Worm (Caenorhabditis elegans) whole organism, young adult: Measurements from ENCODE around the gene dnj-11.

Experiments used
- B0035.1 ChIP-seq: sonication (generic microtip); optimal IDR thresholded peaks from 2 replicates; lab custom pipeline; 2016; ENCODE audit warnings: missing genetic modification characterization, mild to moderate bottlenecking, missing compliant biosample characterization, missing genotype, missing genetic modification reagents
- B0336.3 ChIP-seq: fragments of 200-800 bp; sonication (Bioruptor generic); IDR thresholded peaks from 2 replicates; pipeline ENCODE4 v1.3.6; 2022; ENCODE audit warnings: missing genetic modification characterization, missing compliant biosample characterization
- C06A6.2 ChIP-seq: fragments of 200-800 bp; sonication (Bioruptor generic); conservative IDR thresholded peaks from 2 replicates; pipeline ENCODE4 v1.3.6; 2022; ENCODE audit warnings: missing genetic modification characterization, missing compliant biosample characterization
- C17E4.6 ChIP-seq: fragments of 200-800 bp; sonication (Bioruptor generic); IDR thresholded peaks from 2 replicates; pipeline ENCODE4 v1.3.6; 2022; ENCODE audit warnings: missing genetic modification reagents, missing genetic modification characterization, missing compliant biosample characterization
- F23B12.7 ChIP-seq: sonication (generic microtip); optimal IDR thresholded peaks from 2 replicates; lab custom pipeline; 2017; ENCODE audit warnings: missing genetic modification characterization, mild to moderate bottlenecking, missing compliant biosample characterization, antibody characterized with exemption, moderate library complexity; ENCODE audit not compliant: insufficient read depth
- F37B4.10 ChIP-seq: fragments of 200-800 bp; sonication (Bioruptor generic); IDR thresholded peaks from 2 replicates; pipeline ENCODE4 v1.3.6; 2022; ENCODE audit warnings: missing genetic modification characterization, missing compliant biosample characterization
- F57C9.4 ChIP-seq: sonication (generic microtip); optimal IDR thresholded peaks from 2 replicates; lab custom pipeline; 2017; ENCODE audit warnings: mild to moderate bottlenecking, missing genetic modification characterization, missing compliant biosample characterization
- K11D2.4 ChIP-seq: fragments of 200-800 bp; sonication (Bioruptor generic); IDR thresholded peaks from 2 replicates; pipeline ENCODE4 v1.3.6; 2022; ENCODE audit warnings: missing genetic modification reagents, missing genetic modification characterization, missing compliant biosample characterization
- T26A5.8 ChIP-seq: sonication (generic microtip); optimal IDR thresholded peaks from 2 replicates; lab custom pipeline; 2016; ENCODE audit warnings: missing genetic modification characterization, missing compliant biosample characterization
- atf-7 ChIP-seq: sonication (generic microtip); optimal IDR thresholded peaks from 2 replicates; lab custom pipeline; 2017; ENCODE audit warnings: mild to moderate bottlenecking, missing genetic modification characterization, missing compliant biosample characterization
- attf-6 ChIP-seq: fragments of 200-800 bp; sonication (Bioruptor generic); IDR thresholded peaks from 2 replicates; pipeline ENCODE4 v1.3.6; 2022; ENCODE audit warnings: missing genetic modification reagents, missing genetic modification characterization, missing compliant biosample characterization
- cebp-1 ChIP-seq, 2 experiments: fragments of 200-800 bp in 1 of 2; sonication (Bioruptor generic) in 1 of 2; sonication (generic microtip) in 1 of 2; IDR thresholded peaks in 1 of 2; optimal IDR thresholded peaks in 1 of 2; 2 replicates each; pipeline versions ENCODE4 v1.3.6 to Lab custom; 2017 to 2022; ENCODE audit warnings: missing compliant biosample characterization in 2 of 2, missing genetic modification characterization in 2 of 2, mild to moderate bottlenecking in 1 of 2, missing genetic modification reagents in 1 of 2, moderate library complexity in 1 of 2
- ceh-58 ChIP-seq: fragments of 200-800 bp; sonication (Bioruptor generic); IDR thresholded peaks from 2 replicates; pipeline ENCODE4 v1.3.6; 2022; ENCODE audit warnings: missing genetic modification characterization, missing compliant biosample characterization
- die-1 ChIP-seq: sonication (generic microtip); optimal IDR thresholded peaks from 2 replicates; lab custom pipeline; 2016; ENCODE audit warnings: missing genotype, mild to moderate bottlenecking, missing genetic modification characterization, missing compliant biosample characterization
- dox-1 ChIP-seq: fragments of 200-800 bp; sonication (Bioruptor generic); IDR thresholded peaks from 2 replicates; pipeline ENCODE4 v1.3.6; 2022; ENCODE audit warnings: missing genetic modification reagents, missing genetic modification characterization, missing compliant biosample characterization
- dpl-1 ChIP-seq: fragments of 150-350 bp; optimal IDR thresholded peaks from 2 replicates; lab custom pipeline; 2014; ENCODE audit warnings: missing biosample characterization, missing genetic modification reagents, missing genetic modification characterization
- egl-18 ChIP-seq: fragments of 200-800 bp; sonication (Bioruptor generic); IDR thresholded peaks from 2 replicates; pipeline ENCODE4 v1.3.6; 2022; ENCODE audit warnings: missing genetic modification reagents, missing genetic modification characterization, missing compliant biosample characterization
- ekl-4 ChIP-seq: fragments of 200-800 bp; sonication (Bioruptor generic); IDR thresholded peaks from 2 replicates; pipeline ENCODE4 v1.3.6; 2022; ENCODE audit warnings: missing genetic modification reagents, missing genetic modification characterization, missing compliant biosample characterization
- fkh-3 ChIP-seq: sonication (generic microtip); optimal IDR thresholded peaks from 2 replicates; lab custom pipeline; 2016; ENCODE audit warnings: mild to moderate bottlenecking, missing genetic modification characterization, missing compliant biosample characterization
- gei-17 ChIP-seq: fragments of 200-800 bp; sonication (Bioruptor generic); optimal IDR thresholded peaks from 2 replicates; lab custom pipeline; 2018; ENCODE audit warnings: mild to moderate bottlenecking, missing genetic modification characterization, missing compliant biosample characterization
- hlh-12 ChIP-seq: sonication (generic microtip); optimal IDR thresholded peaks from 2 replicates; lab custom pipeline; 2016; ENCODE audit warnings: missing genetic modification characterization, missing compliant biosample characterization
- hmg-1.2 ChIP-seq: fragments of 200-800 bp; sonication (Bioruptor generic); IDR thresholded peaks from 2 replicates; pipeline ENCODE4 v1.3.6; 2022; ENCODE audit warnings: missing genetic modification reagents, missing genetic modification characterization, missing compliant biosample characterization
- hrde-1 ChIP-seq: sonication (generic microtip); optimal IDR thresholded peaks from 2 replicates; lab custom pipeline; 2016; ENCODE audit warnings: missing genetic modification characterization, mild to moderate bottlenecking, missing compliant biosample characterization, moderate library complexity, missing genotype, missing genetic modification reagents, borderline replicate concordance
- hsf-1 ChIP-seq: fragments of 200-800 bp; sonication (Bioruptor generic); IDR thresholded peaks from 2 replicates; pipeline ENCODE4 v1.3.6; 2022; ENCODE audit warnings: missing genetic modification reagents, missing genetic modification characterization, missing compliant biosample characterization
- lin-26 ChIP-seq: fragments of 200-800 bp; sonication (Bioruptor generic); IDR thresholded peaks from 2 replicates; pipeline ENCODE4 v1.3.6; 2022; ENCODE audit warnings: missing genetic modification reagents, missing genetic modification characterization, missing compliant biosample characterization
- madf-3 ChIP-seq: fragments of 200-800 bp; sonication (Bioruptor generic); IDR thresholded peaks from 2 replicates; pipeline ENCODE4 v1.3.6; 2022; ENCODE audit warnings: missing genetic modification reagents, missing genetic modification characterization, missing compliant biosample characterization
- madf-6 ChIP-seq: fragments of 200-800 bp; sonication (Bioruptor generic); IDR thresholded peaks from 2 replicates; pipeline ENCODE4 v1.3.6; 2022; ENCODE audit warnings: missing genetic modification reagents, missing genetic modification characterization, missing compliant biosample characterization
- mcd-1 ChIP-seq: fragments of 200-800 bp; sonication (Bioruptor generic); IDR thresholded peaks from 2 replicates; pipeline ENCODE4 v1.3.6; 2022; ENCODE audit warnings: missing genetic modification reagents, missing genetic modification characterization, missing compliant biosample characterization
- mes-4 ChIP-seq: sonication (generic microtip); optimal IDR thresholded peaks from 2 replicates; lab custom pipeline; 2016; ENCODE audit warnings: missing genotype, missing genetic modification characterization, missing compliant biosample characterization
- mxl-1 ChIP-seq: sonication (generic microtip); optimal IDR thresholded peaks from 2 replicates; lab custom pipeline; 2016; ENCODE audit warnings: missing genetic modification characterization, missing compliant biosample characterization
- nfya-1 ChIP-seq: sonication (generic microtip); optimal IDR thresholded peaks from 2 replicates; lab custom pipeline; 2017; ENCODE audit warnings: antibody characterized with exemption, missing compliant biosample characterization, missing genetic modification characterization, borderline replicate concordance; ENCODE audit not compliant: insufficient read depth
- nhr-120 ChIP-seq: fragments of 200-800 bp; sonication (Bioruptor generic); IDR thresholded peaks from 2 replicates; pipeline ENCODE4 v1.3.6; 2022; ENCODE audit warnings: missing genetic modification characterization, missing compliant biosample characterization
- pha-4 ChIP-seq: fragments of 150-350 bp; sonication (generic microtip); optimal IDR thresholded peaks from 2 replicates; lab custom pipeline; 2014; ENCODE audit warnings: missing biosample characterization, missing genetic modification reagents, missing genetic modification characterization
- repo-1 ChIP-seq: sonication (generic microtip); optimal IDR thresholded peaks from 2 replicates; lab custom pipeline; 2017; ENCODE audit warnings: mild to moderate bottlenecking, missing genetic modification characterization, missing compliant biosample characterization
- sea-2 ChIP-seq: fragments of 200-800 bp; sonication (Bioruptor generic); IDR thresholded peaks from 2 replicates; pipeline ENCODE4 v1.3.6; 2022; ENCODE audit warnings: missing genetic modification characterization, missing compliant biosample characterization
- snpc-4 ChIP-seq, 5 experiments: fragments of 150-350 bp in 1 of 5; sonication (generic microtip) in 4 of 5; optimal IDR thresholded peaks; 2 replicates each; lab custom pipeline; 2014 to 2018; ENCODE audit warnings: missing genetic modification characterization in 5 of 5, missing biosample characterization in 3 of 5, antibody characterized with exemption in 2 of 5, mild to moderate bottlenecking in 2 of 5, missing compliant biosample characterization in 2 of 5, missing genotype in 2 of 5, moderate library complexity in 2 of 5, missing genetic modification reagents in 1 of 5
- somi-1 ChIP-seq: fragments of 200-800 bp; sonication (Bioruptor generic); optimal IDR thresholded peaks from 2 replicates; lab custom pipeline; 2018; ENCODE audit warnings: mild to moderate bottlenecking, missing genetic modification characterization, missing compliant biosample characterization
- sptf-2 ChIP-seq: fragments of 200-800 bp; sonication (Bioruptor generic); optimal IDR thresholded peaks from 2 replicates; lab custom pipeline; 2018; ENCODE audit warnings: mild to moderate bottlenecking, missing genetic modification characterization, missing compliant biosample characterization
- tlf-1 ChIP-seq: fragments of 200-800 bp; sonication (Bioruptor generic); optimal IDR thresholded peaks from 2 replicates; lab custom pipeline; 2018; ENCODE audit warnings: mild to moderate bottlenecking, missing genetic modification characterization, missing compliant biosample characterization
- ztf-26 ChIP-seq: sonication (generic microtip); optimal IDR thresholded peaks from 2 replicates; lab custom pipeline; 2017; ENCODE audit warnings: missing genetic modification characterization, missing compliant biosample characterization
- ztf-6 ChIP-seq: fragments of 200-800 bp; sonication (Bioruptor generic); IDR thresholded peaks from 2 replicates; pipeline ENCODE4 v1.3.6; 2022; ENCODE audit warnings: missing genetic modification reagents, missing genetic modification characterization, missing compliant biosample characterization

Gene dnj-11

DNA sequence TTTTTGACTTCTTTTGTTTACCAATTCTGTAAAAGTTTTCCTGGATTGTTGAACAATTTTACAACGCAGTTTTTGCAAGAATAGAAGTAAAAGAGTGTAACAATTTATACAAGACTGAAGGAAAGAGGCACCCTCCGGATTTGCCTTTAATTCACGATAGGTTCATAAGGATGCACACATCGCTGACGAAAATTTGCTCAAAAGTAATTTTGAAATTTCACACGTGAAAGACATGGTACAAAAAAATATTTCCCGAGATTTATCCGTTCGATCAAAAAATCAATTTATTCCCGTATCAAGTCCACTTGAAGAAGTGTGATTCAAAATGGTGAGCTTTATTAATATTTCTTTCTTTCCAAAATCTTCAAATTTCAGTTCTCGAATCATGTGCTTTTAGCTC is 7.8 kb upstream of the dnj-11 start, which contains the start of gene C43G2.3:
TSS of gene C43G2.3 (plus strand) at position 301 of the 400 bp plus-strand sequence.
- TF ChIP-seq egl-18 (GFP tag; lab: Robert Waterston, UW) (no peak), dox-1 (GFP tag; lab: Robert Waterston, UW) (no peak), cebp-1 (GFP tag; IDR thresholded peaks at IDR 0.05; lab: Robert Waterston, UW) (no peak), cebp-1 (tag; optimal IDR thresholded peaks at IDR 0.05; lab: Kevin White, UChicago) (no peak), ztf-26 (tag; lab: Kevin White, UChicago) (no peak), die-1 (tag; lab: Kevin White, UChicago) (no peak), ztf-6 (GFP tag; lab: Robert Waterston, UW) (no peak)

DNA sequence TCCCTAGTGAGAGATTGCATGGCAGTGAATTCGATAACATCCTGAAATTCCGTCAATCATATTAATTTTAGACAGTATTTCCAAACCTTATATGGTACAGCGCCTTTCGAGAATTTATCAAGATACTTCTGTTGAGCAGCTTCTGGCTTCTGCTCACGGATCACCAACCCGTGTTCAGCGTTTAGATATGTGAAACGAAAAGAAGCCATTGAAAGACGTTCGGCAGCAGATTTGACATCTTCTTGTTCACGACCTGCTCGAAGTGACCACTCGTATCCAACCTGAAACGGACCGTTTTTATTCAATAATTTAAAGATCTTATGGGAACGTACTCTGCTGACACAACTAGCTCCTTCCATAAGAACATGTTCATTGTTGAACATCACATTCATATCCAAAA is 4.0 kb upstream of the dnj-11 start:
- no peak for TF ChIP-seq pha-4 (tag; lab: Kevin White, UChicago)
- TF ChIP-seq mxl-1 (tag; lab: Kevin White, UChicago), result no peak
- no peak for TF ChIP-seq T26A5.8
- TF ChIP-seq sea-2 (GFP tag; lab: Robert Waterston, UW), result no peak
- TF ChIP-seq somi-1 (GFP tag; lab: Kevin White, UChicago), result no peak

DNA sequence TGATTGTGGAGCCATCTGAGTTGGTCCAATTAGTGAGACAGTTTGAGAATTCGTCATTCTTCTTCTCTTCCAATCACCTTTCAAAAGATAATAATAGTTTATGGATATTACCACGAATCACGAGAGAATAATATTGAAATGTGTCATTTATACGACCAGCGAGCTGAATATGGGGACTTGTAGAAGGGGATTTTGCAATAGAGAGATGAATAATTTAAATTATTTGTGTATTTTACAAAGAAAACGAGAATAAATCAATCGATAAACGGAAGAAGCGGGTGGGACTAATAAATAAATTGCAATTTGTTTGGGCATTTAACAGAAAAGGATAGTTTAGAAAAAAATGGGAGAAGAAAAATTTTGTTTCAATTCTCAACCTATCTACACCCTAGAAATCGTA is 3.1 kb upstream of the dnj-11 start, which contains the start of gene odr-8:
TSS of gene odr-8 (minus strand) at position 101 of the 400 bp plus-strand sequence.
- TF ChIP-seq nhr-120 (GFP tag; lab: Robert Waterston, UW) (no peak), snpc-4 (GFP tag; optimal IDR thresholded peaks at IDR 0.05; lab: Kevin White, UChicago) (no peak), snpc-4 (tag; optimal IDR thresholded peaks at IDR 0.05; lab: Kevin White, UChicago) (peak in 1 of 4 experiments; percentile 50)

DNA sequence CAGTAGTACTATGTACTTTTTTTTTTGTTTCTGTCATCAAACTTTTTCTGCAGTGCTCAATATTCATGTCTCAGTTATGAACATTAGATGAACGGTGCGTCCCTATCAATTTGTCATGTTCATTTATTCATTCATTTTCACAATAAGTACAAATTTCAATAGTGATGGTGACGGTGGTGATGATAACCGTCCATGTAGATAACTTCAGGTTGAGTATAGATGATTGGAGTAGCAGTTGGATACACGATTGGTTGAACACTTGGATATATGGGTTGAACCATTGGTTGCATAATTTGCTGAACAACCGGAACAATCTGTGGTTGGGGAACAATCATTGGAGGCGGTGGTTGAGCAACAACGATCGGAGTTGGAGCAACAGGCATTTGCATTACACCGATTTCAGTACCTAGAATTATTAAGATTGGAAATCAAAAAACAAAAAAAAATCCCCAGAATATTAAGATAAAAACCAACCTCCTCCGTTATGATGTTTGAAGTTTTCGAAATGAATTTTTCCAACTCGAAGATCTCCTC is 2.5 kb downstream of the dnj-11 start:
- TF ChIP-seq lin-26 (GFP tag; lab: Robert Waterston, UW), result 0 out of 2 replicates have a peak, but pooled peaks have one; percentile 51
- no peak for TF ChIP-seq F23B12.7 (tag; lab: Kevin White, UChicago)
- no peak for TF ChIP-seq F37B4.10
- no peak for TF ChIP-seq mes-4
- peak; percentile 65 for TF ChIP-seq hrde-1 (tag; lab: Kevin White, UChicago)
- no peak for TF ChIP-seq ceh-58 (GFP tag; lab: Robert Waterston, UW)
- no peak for TF ChIP-seq gei-17
- TF ChIP-seq B0035.1 (tag; lab: Kevin White, UChicago), result no peak
- no peak for TF ChIP-seq egl-18 (GFP tag; lab: Robert Waterston, UW)
- no peak for TF ChIP-seq dpl-1
- TF ChIP-seq fkh-3 (tag; lab: Kevin White, UChicago), result no peak
- TF ChIP-seq hlh-12 (tag; lab: Kevin White, UChicago), result no peak
- no peak for TF ChIP-seq ztf-6 (GFP tag; lab: Robert Waterston, UW)
- TF ChIP-seq hsf-1 (GFP tag; lab: Robert Waterston, UW), result no peak
- 0 out of 2 replicates have a peak, but pooled peaks have one; percentile 7 for TF ChIP-seq hmg-1.2
- 0 out of 2 replicates have a peak, but pooled peaks have one; percentile 45 for TF ChIP-seq madf-3
- TF ChIP-seq cebp-1 (GFP tag; IDR thresholded peaks at IDR 0.05; lab: Robert Waterston, UW), result no peak
- no peak for TF ChIP-seq cebp-1 (tag; optimal IDR thresholded peaks at IDR 0.05; lab: Kevin White, UChicago)
- TF ChIP-seq madf-6 (GFP tag; lab: Robert Waterston, UW), result 0 out of 2 replicates have a peak, but pooled peaks have one; percentile 32
- TF ChIP-seq repo-1 (tag; lab: Kevin White, UChicago), result no peak
- TF ChIP-seq sptf-2 (GFP tag; lab: Kevin White, UChicago), result no peak
- TF ChIP-seq F57C9.4 (tag; lab: Kevin White, UChicago), result no peak
- no peak for TF ChIP-seq atf-7 (tag; lab: Kevin White, UChicago)
- no peak for TF ChIP-seq tlf-1 (GFP tag; lab: Kevin White, UChicago)
- TF ChIP-seq ekl-4 (GFP tag; lab: Robert Waterston, UW), result no peak
- TF ChIP-seq mcd-1, result no peak
- TF ChIP-seq C17E4.6 (GFP tag; lab: Robert Waterston, UW), result no peak
- no peak for TF ChIP-seq K11D2.4
- no peak for TF ChIP-seq attf-6 (GFP tag; lab: Robert Waterston, UW)
- no peak for TF ChIP-seq dox-1 (GFP tag; lab: Robert Waterston, UW)
- no peak for TF ChIP-seq nfya-1 (tag; lab: Kevin White, UChicago)
- TF ChIP-seq C06A6.2 (GFP tag; lab: Robert Waterston, UW), result no peak
- TF ChIP-seq B0336.3 (GFP tag; lab: Robert Waterston, UW), result peak; percentile 51; the same call in 1 of the 2 replicates
- TF ChIP-seq nhr-120 (GFP tag; lab: Robert Waterston, UW), result no peak
